Worm (Caenorhabditis elegans) whole organism, L1 larva: ENCODE data around the gene elp-1.

ENCODE experiments used
- aha-1 ChIP-seq: fragments of 150-350 bp; optimal IDR thresholded peaks from 2 replicates; lab custom pipeline; 2014; ENCODE audit warnings: missing biosample characterization, missing genetic modification characterization
- alr-1 ChIP-seq: fragments of 200-800 bp; sonication (Bioruptor generic); optimal IDR thresholded peaks from 2 replicates; lab custom pipeline; 2018; ENCODE audit warnings: borderline replicate concordance, mild to moderate bottlenecking, missing genetic modification characterization, missing compliant biosample characterization
- blmp-1 ChIP-seq: fragments of 150-350 bp; optimal IDR thresholded peaks from 2 replicates; lab custom pipeline; 2014; ENCODE audit warnings: missing biosample characterization, missing genetic modification characterization
- dsc-1 ChIP-seq: sonication (generic microtip); optimal IDR thresholded peaks from 2 replicates; lab custom pipeline; 2016; ENCODE audit warnings: mild to moderate bottlenecking, missing genetic modification characterization, missing compliant biosample characterization
- pag-3 ChIP-seq: sonication (generic microtip); optimal IDR thresholded peaks from 2 replicates; lab custom pipeline; 2017; ENCODE audit warnings: missing genetic modification characterization, mild to moderate bottlenecking, missing compliant biosample characterization, antibody characterized with exemption, borderline replicate concordance; ENCODE audit not compliant: insufficient read depth
- pqm-1 ChIP-seq: sonication (generic microtip); optimal IDR thresholded peaks from 3 replicates; lab custom pipeline; 2017; ENCODE audit warnings: missing biosample characterization, missing genetic modification characterization
- sox-4 ChIP-seq: sonication (generic microtip); optimal IDR thresholded peaks from 2 replicates; lab custom pipeline; 2016; ENCODE audit warnings: missing genetic modification characterization, missing compliant biosample characterization
- tlp-1 ChIP-seq: fragments of 150-350 bp; optimal IDR thresholded peaks from 2 replicates; lab custom pipeline; 2014; ENCODE audit warnings: missing biosample characterization, missing genetic modification characterization
- unc-62 ChIP-seq: fragments of 150-350 bp; optimal IDR thresholded peaks from 2 replicates; lab custom pipeline; 2014; ENCODE audit warnings: missing biosample characterization, missing genetic modification reagents, missing genetic modification characterization
- zag-1 ChIP-seq: fragments of 150-350 bp; optimal IDR thresholded peaks from 2 replicates; lab custom pipeline; 2014; ENCODE audit warnings: missing biosample characterization, missing genetic modification characterization

- TF ChIP-seq pqm-1 (tag; lab: Kevin White, UChicago) (no peak), aha-1 (tag; lab: Kevin White, UChicago) (no peak), dsc-1 (tag; lab: Kevin White, UChicago) (no peak), unc-62 (GFP tag; lab: Kevin White, UChicago) (no peak), pag-3 (tag; lab: Kevin White, UChicago) (no peak), tlp-1 (tag; lab: Kevin White, UChicago) (no peak), zag-1 (no peak), alr-1 (no peak), blmp-1 (no peak), sox-4 (tag; lab: Kevin White, UChicago) (no peak)
These were observed 15.9 kb upstream of the elp-1 start for ce11 chrV:20785848-20786225.
